Fruit fly (Drosophila melanogaster): ENCODE measurements around the gene Dnali1.

The Dnali1 gene

dm6 chr3R:11887114-11888037 is 5.7 kb downstream of the Dnali1 start, which contains the start of gene mthl5 (continued):
- peak; percentile 78 for TF ChIP-seq HHEX (GFP tag; optimal IDR thresholded peaks at IDR 0.05)
- TF ChIP-seq inv (GFP tag; IDR thresholded peaks at IDR 0.05; ENCODE audit: partially characterized antibody) = no peak
- TF ChIP-seq gsb-n (tag; optimal IDR thresholded peaks at IDR 0.05) = peak; percentile 68
- peak in 1 of 2 experiments; percentile 51 for TF ChIP-seq Hr78 (GFP tag; optimal IDR thresholded peaks at IDR 0.05)
- TF ChIP-seq prd (optimal IDR thresholded peaks at IDR 0.05) = no peak
- peak; percentile 82 for TF ChIP-seq prd (GFP tag; IDR thresholded peaks at IDR 0.05)
- TF ChIP-seq Sin3A (optimal IDR thresholded peaks at IDR 0.05) = no peak
- TF ChIP-seq CG17361 (GFP tag; IDR thresholded peaks at IDR 0.05) = peak; percentile 89
- peak; percentile 66 for TF ChIP-seq fu2 (GFP tag; optimal IDR thresholded peaks at IDR 0.05)
- peak; percentile 55 for TF ChIP-seq kah (GFP tag; optimal IDR thresholded peaks at IDR 0.05)
- TF ChIP-seq CG7372 (GFP tag; IDR thresholded peaks at IDR 0.05) = peak; percentile 15; the same call in 1 of the 2 replicates
- TF ChIP-seq sd (tag; optimal IDR thresholded peaks at IDR 0.05) = peak; percentile 49
- no peak for TF ChIP-seq rib (GFP tag; IDR thresholded peaks at IDR 0.05)
- TF ChIP-seq Taf1 (GFP tag; IDR thresholded peaks at IDR 0.05) = no peak
- TF ChIP-seq cwo (GFP tag; optimal IDR thresholded peaks at IDR 0.05) = peak; percentile 66
- peak; percentile 86 for TF ChIP-seq CG30403 (GFP tag; optimal IDR thresholded peaks at IDR 0.05)
- TF ChIP-seq CG17829 (tag; optimal IDR thresholded peaks at IDR 0.05) = peak; percentile 84
- TF ChIP-seq ERR (GFP tag; optimal IDR thresholded peaks at IDR 0.05) = peak; percentile 56
- peak; percentile 88 for TF ChIP-seq CG7556 (GFP tag; optimal IDR thresholded peaks at IDR 0.05)
- TF ChIP-seq sna (GFP tag; IDR thresholded peaks at IDR 0.05; ENCODE audit: partially characterized antibody) = no peak; the same call in none of the 2 replicates
- peak; percentile 77 for TF ChIP-seq mam (GFP tag; optimal IDR thresholded peaks at IDR 0.05)
- TF ChIP-seq ro (GFP tag; IDR thresholded peaks at IDR 0.05) = peak; percentile 43; the same call in 1 of the 2 replicates
- peak; percentile 82 for TF ChIP-seq CG14710 (tag; optimal IDR thresholded peaks at IDR 0.05)
- peak; percentile 72 for TF ChIP-seq CG11398 (GFP tag; optimal IDR thresholded peaks at IDR 0.05)
- TF ChIP-seq CG10543 (GFP tag; optimal IDR thresholded peaks at IDR 0.05) = no peak
- peak; percentile 87 for TF ChIP-seq bab2 (GFP tag; optimal IDR thresholded peaks at IDR 0.05)
- peak; percentile 74 for TF ChIP-seq CG17328 (GFP tag; IDR thresholded peaks at IDR 0.05)
- TF ChIP-seq Dip3 (GFP tag; optimal IDR thresholded peaks at IDR 0.05) = peak; percentile 54
- TF ChIP-seq ara (GFP tag; IDR thresholded peaks at IDR 0.05) = peak; percentile 74; the same call in 1 of the 2 replicates
- TF ChIP-seq repo (GFP tag; optimal IDR thresholded peaks at IDR 0.05) = peak; percentile 55
- peak; percentile 67 for TF ChIP-seq CG1647 (GFP tag; optimal IDR thresholded peaks at IDR 0.05)
- TF ChIP-seq luna (GFP tag; optimal IDR thresholded peaks at IDR 0.05) = no peak
- TF ChIP-seq Myb (GFP tag; optimal IDR thresholded peaks at IDR 0.05) = peak; percentile 56
- TF ChIP-seq CG3726 (GFP tag; IDR thresholded peaks at IDR 0.05) = peak; percentile 54; the same call in 1 of the 3 replicates
- peak; percentile 85 for TF ChIP-seq lilli (GFP tag; optimal IDR thresholded peaks at IDR 0.05)
- TF ChIP-seq fd102C (GFP tag; optimal IDR thresholded peaks at IDR 0.05) = no peak
- TF ChIP-seq Rx (GFP tag; IDR thresholded peaks at IDR 0.05) = peak; percentile 55
- TF ChIP-seq CG13424 (tag; optimal IDR thresholded peaks at IDR 0.05) = peak; percentile 81
- TF ChIP-seq E2f2 (GFP tag; IDR thresholded peaks at IDR 0.05) = peak; percentile 56
- peak; percentile 70 for TF ChIP-seq CG1233 (GFP tag; optimal IDR thresholded peaks at IDR 0.05)
- peak; percentile 67 for TF ChIP-seq Blimp-1 (GFP tag; optimal IDR thresholded peaks at IDR 0.05)
- TF ChIP-seq Doc2 (GFP tag; IDR thresholded peaks at IDR 0.05) = no peak
- peak; percentile 78 for TF ChIP-seq CG15269 (tag; optimal IDR thresholded peaks at IDR 0.05)
- peak; percentile 53 for TF ChIP-seq HmgD (GFP tag; optimal IDR thresholded peaks at IDR 0.05)
- peak; percentile 63 for TF ChIP-seq CG8478 (optimal IDR thresholded peaks at IDR 0.05)
- TF ChIP-seq kay (GFP tag; optimal IDR thresholded peaks at IDR 0.05) = peak; percentile 20
- TF ChIP-seq psq (GFP tag; optimal IDR thresholded peaks at IDR 0.05) = peak; percentile 56
- TF ChIP-seq CG7271 (tag; optimal IDR thresholded peaks at IDR 0.05) = no peak
- TF ChIP-seq sens-2 (GFP tag; IDR thresholded peaks at IDR 0.05) = peak; percentile 58

All from whole organism, embryonic.